Worm (Caenorhabditis elegans): Measurements from ENCODE around the gene R01H2.4.

The R01H2.4 gene

DNA sequence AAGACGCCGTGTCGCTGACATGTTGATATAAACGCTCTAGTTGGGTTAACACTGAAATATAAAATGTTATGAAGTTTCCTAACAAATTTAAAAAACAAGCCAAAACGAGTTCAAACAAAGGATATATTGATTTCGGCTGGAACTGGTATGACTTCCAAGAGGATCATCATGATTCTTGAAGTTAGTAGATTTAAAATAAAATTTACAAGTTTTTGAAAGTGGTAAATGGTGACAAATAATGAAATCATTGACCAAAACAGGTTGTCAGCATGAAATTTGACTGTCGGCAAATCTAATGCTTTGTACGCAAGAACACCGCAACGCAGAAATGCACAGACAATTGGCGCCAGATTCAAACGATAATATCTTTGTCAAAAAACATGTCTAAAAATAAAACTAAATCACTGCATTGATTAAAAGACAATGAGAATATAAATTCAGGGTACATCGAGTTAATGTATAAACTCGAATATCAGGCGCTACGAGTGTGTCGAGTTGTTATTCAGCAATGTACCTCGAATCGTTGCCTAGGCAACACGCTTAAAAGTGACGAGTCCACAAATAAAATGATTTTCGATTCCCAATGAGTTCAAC, 4.5 kb upstream of the R01H2.4 start, which contains the start of the genes ubc-18 and R01H2.8:
TSS of gene ubc-18 (minus strand) at position 51 of the 594 bp plus-strand sequence.
TSS of gene R01H2.8 (plus strand) at position 544 of the 594 bp plus-strand sequence.
- TF ChIP-seq lin-13 (tag; optimal IDR thresholded peaks at IDR 0.05): no peak
- no peak for TF ChIP-seq sem-2 (GFP tag; optimal IDR thresholded peaks at IDR 0.05)
- peak; percentile 5 for TF ChIP-seq mep-1 (tag; optimal IDR thresholded peaks at IDR 0.05)
- TF ChIP-seq M03D4.4 (tag; optimal IDR thresholded peaks at IDR 0.05): no peak
- peak; percentile 80 for TF ChIP-seq unc-120 (tag; optimal IDR thresholded peaks at IDR 0.05; ENCODE audit: poor library complexity, severe bottlenecking)
- peak; percentile 18 for TF ChIP-seq lsy-2 (tag; optimal IDR thresholded peaks at IDR 0.05)
- TF ChIP-seq ham-2 (GFP tag; optimal IDR thresholded peaks at IDR 0.05): no peak
- no peak for TF ChIP-seq cnd-1 (tag; optimal IDR thresholded peaks at IDR 0.05)
- TF ChIP-seq elt-3 (tag; optimal IDR thresholded peaks at IDR 0.05): no peak
- TF ChIP-seq mls-2 (tag; optimal IDR thresholded peaks at IDR 0.05): no peak
- TF ChIP-seq unc-62 (GFP tag; optimal IDR thresholded peaks at IDR 0.05): no peak
- no peak for TF ChIP-seq hlh-1 (tag; optimal IDR thresholded peaks at IDR 0.05)
- no peak for TF ChIP-seq ceh-43 (GFP tag; optimal IDR thresholded peaks at IDR 0.05)
- peak; percentile 42 for TF ChIP-seq nhr-237 (tag; optimal IDR thresholded peaks at IDR 0.05)
- TF ChIP-seq zip-8 (tag; optimal IDR thresholded peaks at IDR 0.05): no peak
- TF ChIP-seq bed-3 (GFP tag; optimal IDR thresholded peaks at IDR 0.05): no peak
- TF ChIP-seq blmp-1 (tag; optimal IDR thresholded peaks at IDR 0.05): no peak
- no peak for TF ChIP-seq ces-1 (GFP tag; optimal IDR thresholded peaks at IDR 0.05)
- no peak for TF ChIP-seq nhr-12 (tag; optimal IDR thresholded peaks at IDR 0.05)
- TF ChIP-seq mab-5 (tag; optimal IDR thresholded peaks at IDR 0.05): no peak
- no peak for TF ChIP-seq snpc-4 (tag; optimal IDR thresholded peaks at IDR 0.05)
- no peak for TF ChIP-seq flh-1 (GFP tag; optimal IDR thresholded peaks at IDR 0.05)
- no peak for TF ChIP-seq ceh-83 (GFP tag; optimal IDR thresholded peaks at IDR 0.05)

ce11 chrIII:7067385-7067896, 3.4 kb upstream of the R01H2.4 start, which contains the start of gene ger-1:
TSS of gene ger-1 (minus strand) at chrIII:7067477.
- TF ChIP-seq nhr-237 (tag; optimal IDR thresholded peaks at IDR 0.05) (no peak), unc-120 (tag; optimal IDR thresholded peaks at IDR 0.05; ENCODE audit: poor library complexity, severe bottlenecking) (no peak), ham-2 (GFP tag; optimal IDR thresholded peaks at IDR 0.05) (peak; percentile 3), elt-1 (tag; optimal IDR thresholded peaks at IDR 0.05; ENCODE audit: borderline replicate concordance, insufficient read depth) (peak; percentile 30)

ce11 chrIII:7063061-7063460, 1.0 kb downstream of the R01H2.4 start:
- TF ChIP-seq ham-2 (GFP tag; optimal IDR thresholded peaks at IDR 0.05) (no peak), nhr-76 (tag; optimal IDR thresholded peaks at IDR 0.05) (no peak), M03D4.4 (tag; optimal IDR thresholded peaks at IDR 0.05) (no peak), hlh-1 (tag; optimal IDR thresholded peaks at IDR 0.05) (no peak), nhr-2 (tag; optimal IDR thresholded peaks at IDR 0.05) (no peak), blmp-1 (tag; optimal IDR thresholded peaks at IDR 0.05) (no peak), unc-62 (GFP tag; optimal IDR thresholded peaks at IDR 0.05) (no peak), pha-4 (tag; optimal IDR thresholded peaks at IDR 0.05) (no peak), zip-8 (tag; optimal IDR thresholded peaks at IDR 0.05) (no peak), elt-1 (tag; optimal IDR thresholded peaks at IDR 0.05; ENCODE audit: borderline replicate concordance, insufficient read depth) (no peak), sptf-1 (tag; optimal IDR thresholded peaks at IDR 0.05) (no peak), mab-5 (tag; optimal IDR thresholded peaks at IDR 0.05) (no peak), bed-3 (GFP tag; optimal IDR thresholded peaks at IDR 0.05) (no peak), nhr-12 (tag; optimal IDR thresholded peaks at IDR 0.05) (no peak), ztf-11 (tag; optimal IDR thresholded peaks at IDR 0.05) (no peak), lsy-2 (tag; optimal IDR thresholded peaks at IDR 0.05) (no peak), nhr-28 (tag; optimal IDR thresholded peaks at IDR 0.05) (no peak), elt-3 (tag; optimal IDR thresholded peaks at IDR 0.05) (no peak), drap-1 (GFP tag; optimal IDR thresholded peaks at IDR 0.05) (no peak)

DNA sequence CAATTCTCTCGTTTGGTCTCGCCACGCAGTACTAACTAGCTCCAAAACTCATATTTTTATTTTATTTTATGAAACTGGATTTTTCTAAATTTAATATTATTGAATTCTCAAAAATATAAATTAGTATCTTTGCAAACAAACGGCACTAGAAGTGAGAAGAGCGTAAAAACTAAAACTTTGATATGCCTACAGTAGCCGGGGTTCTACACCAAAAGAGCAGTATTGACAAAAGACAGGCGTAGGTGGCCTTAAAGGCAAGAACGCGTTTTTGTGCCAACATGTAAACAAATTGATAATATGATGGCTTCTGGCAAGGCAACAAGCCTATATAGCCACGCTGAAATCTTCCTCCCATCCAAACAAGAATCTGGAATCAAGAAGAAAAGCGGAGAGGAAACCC, 1.5 kb downstream of the R01H2.4 start, which contains the start of gene R01H2.1:
TSS of gene R01H2.1 (plus strand) at position 301 of the 400 bp plus-strand sequence.
- TF ChIP-seq mab-5 (tag; optimal IDR thresholded peaks at IDR 0.05) (no peak), elt-1 (tag; optimal IDR thresholded peaks at IDR 0.05; ENCODE audit: borderline replicate concordance, insufficient read depth) (no peak), snpc-4 (tag; optimal IDR thresholded peaks at IDR 0.05) (no peak), pha-4 (tag; optimal IDR thresholded peaks at IDR 0.05) (no peak), unc-120 (tag; optimal IDR thresholded peaks at IDR 0.05; ENCODE audit: poor library complexity, severe bottlenecking) (no peak), ceh-43 (GFP tag; optimal IDR thresholded peaks at IDR 0.05) (no peak), mep-1 (tag; optimal IDR thresholded peaks at IDR 0.05) (no peak)

All from whole organism, mixed stage, embryonic.